Fruit fly (Drosophila melanogaster) whole organism, embryonic: ENCODE results near the gene CG34450.

Experiments used
- Adf1 ChIP-seq: fragments of 200-800 bp; sonication (Bioruptor generic); IDR thresholded peaks from 2 replicates; pipeline ENCODE4 v1.3.6; 2022; ENCODE audit warnings: missing biosample characterization, missing genetic modification characterization
- CG10654 ChIP-seq: fragments of 200-800 bp; sonication (Bioruptor generic); optimal IDR thresholded peaks from 2 replicates; lab custom pipeline; 2016; ENCODE audit warnings: missing biosample characterization, missing genetic modification characterization
- CG10979 ChIP-seq: fragments of 200-800 bp; sonication (Bioruptor generic); optimal IDR thresholded peaks from 2 replicates; lab custom pipeline; 2018; ENCODE audit warnings: missing biosample characterization, mild to moderate bottlenecking, missing genetic modification characterization, moderate library complexity
- CG11504 ChIP-seq: fragments of 200-800 bp; sonication (Bioruptor generic); optimal IDR thresholded peaks from 3 replicates; lab custom pipeline; 2019; ENCODE audit warnings: missing biosample characterization, mild to moderate bottlenecking, missing genetic modification characterization, moderate library complexity
- CG11560 ChIP-seq: fragments of 200-800 bp; sonication (Bioruptor generic); IDR thresholded peaks from 3 replicates; pipeline ENCODE4 v1.3.6; 2022; ENCODE audit warnings: missing biosample characterization, missing genetic modification characterization
- CG11695 ChIP-seq: fragments of 200-800 bp; sonication (Bioruptor generic); IDR thresholded peaks from 3 replicates; pipeline ENCODE4 v1.3.6; 2022; ENCODE audit warnings: missing biosample characterization, missing genetic modification characterization
- CG12942 ChIP-seq: fragments of 200-800 bp; sonication (Bioruptor generic); optimal IDR thresholded peaks from 3 replicates; lab custom pipeline; 2016; ENCODE audit warnings: missing biosample characterization, missing genetic modification characterization
- CG13894 ChIP-seq: fragments of 200-800 bp; sonication (Bioruptor generic); optimal IDR thresholded peaks from 3 replicates; lab custom pipeline; 2018; ENCODE audit warnings: missing biosample characterization, mild to moderate bottlenecking, missing genetic modification characterization, moderate library complexity
- CG15514 ChIP-seq: fragments of 200-800 bp; sonication (Bioruptor generic); optimal IDR thresholded peaks from 3 replicates; lab custom pipeline; 2017; ENCODE audit warnings: missing biosample characterization, missing genetic modification characterization, mild to moderate bottlenecking, moderate library complexity, missing genetic modification reagents
- CG15601 ChIP-seq: fragments of 200-800 bp; sonication (Bioruptor generic); optimal IDR thresholded peaks from 3 replicates; lab custom pipeline; 2019; ENCODE audit warnings: missing biosample characterization, mild to moderate bottlenecking, missing genetic modification characterization, moderate library complexity
- CG3065 ChIP-seq: fragments of 200-800 bp; sonication (Bioruptor generic); optimal IDR thresholded peaks from 2 replicates; lab custom pipeline; 2016; ENCODE audit warnings: missing biosample characterization, missing genetic modification characterization
- CG31224 ChIP-seq: fragments of 200-800 bp; sonication (Bioruptor generic); IDR thresholded peaks from 2 replicates; pipeline ENCODE4 v1.3.6; 2022; ENCODE audit warnings: missing biosample characterization, missing genetic modification characterization
- CG31365 ChIP-seq: fragments of 200-800 bp; sonication (Bioruptor generic); optimal IDR thresholded peaks from 2 replicates; lab custom pipeline; 2018; ENCODE audit warnings: missing biosample characterization, mild to moderate bottlenecking, missing genetic modification characterization
- CG32772 ChIP-seq: fragments of 200-800 bp; sonication (Bioruptor generic); IDR thresholded peaks from 2 replicates; pipeline ENCODE4 v1.3.6; 2022; ENCODE audit warnings: missing biosample characterization, missing genetic modification characterization
- CG4404 ChIP-seq: fragments of 200-800 bp; sonication (Bioruptor generic); IDR thresholded peaks from 2 replicates; pipeline ENCODE4 v1.3.6; 2022; ENCODE audit warnings: missing biosample characterization, missing genetic modification characterization
- CG4707 ChIP-seq: fragments of 200-800 bp; sonication (Bioruptor generic); optimal IDR thresholded peaks from 2 replicates; lab custom pipeline; 2018; ENCODE audit warnings: missing biosample characterization, mild to moderate bottlenecking, missing genetic modification characterization, moderate library complexity
- CG5953 ChIP-seq: fragments of 200-800 bp; sonication (Bioruptor generic); IDR thresholded peaks from 2 replicates; pipeline ENCODE4 v1.3.6; 2022; ENCODE audit warnings: missing biosample characterization, missing genetic modification characterization
- CG6254 ChIP-seq: fragments of 200-800 bp; sonication (Bioruptor generic); optimal IDR thresholded peaks from 3 replicates; lab custom pipeline; 2017; ENCODE audit warnings: mild to moderate bottlenecking, missing biosample characterization, missing genetic modification reagents, missing genetic modification characterization
- CG7372 ChIP-seq: fragments of 200-800 bp; sonication (Bioruptor generic); IDR thresholded peaks from 2 replicates; pipeline ENCODE4 v1.3.6; 2022; ENCODE audit warnings: missing biosample characterization, missing genetic modification characterization
- CG7839 ChIP-seq: fragments of 200-800 bp; sonication (Bioruptor generic); optimal IDR thresholded peaks from 3 replicates; lab custom pipeline; 2018; ENCODE audit warnings: missing biosample characterization, mild to moderate bottlenecking, missing genetic modification characterization, moderate library complexity
- CG8281 ChIP-seq: fragments of 200-800 bp; sonication (Bioruptor generic); optimal IDR thresholded peaks from 2 replicates; lab custom pipeline; 2018; ENCODE audit warnings: missing biosample characterization, mild to moderate bottlenecking, missing genetic modification characterization, moderate library complexity
- CG8478 ChIP-seq: fragments of >200 bp; optimal IDR thresholded peaks from 2 replicates; lab custom pipeline; 2018
- CG9876 ChIP-seq: fragments of 200-800 bp; sonication (Bioruptor generic); optimal IDR thresholded peaks from 2 replicates; lab custom pipeline; 2016; ENCODE audit warnings: missing biosample characterization, missing genetic modification characterization
- D19B ChIP-seq: fragments of 200-800 bp; sonication (Bioruptor generic); optimal IDR thresholded peaks from 2 replicates; lab custom pipeline; 2017; ENCODE audit warnings: missing biosample characterization, mild to moderate bottlenecking, missing genetic modification characterization
- Dll ChIP-seq: fragments of 200-800 bp; sonication (Bioruptor generic); IDR thresholded peaks from 4 replicates; pipeline ENCODE4 v1.3.6; 2022; ENCODE audit warnings: missing biosample characterization, missing genetic modification characterization; ENCODE audit not compliant: partially characterized antibody
- Doc3 ChIP-seq: fragments of 200-800 bp; sonication (Bioruptor generic); IDR thresholded peaks from 3 replicates; pipeline ENCODE4 v1.3.6; 2022; ENCODE audit warnings: missing biosample characterization, missing genetic modification characterization; ENCODE audit not compliant: partially characterized antibody
- E2f1 ChIP-seq: fragments of 200-800 bp; sonication (Bioruptor generic); IDR thresholded peaks from 2 replicates; pipeline ENCODE4 v1.3.6; 2022; ENCODE audit warnings: missing biosample characterization, missing genetic modification characterization
- Fer2 ChIP-seq: fragments of 200-800 bp; sonication (Bioruptor generic); optimal IDR thresholded peaks from 2 replicates; lab custom pipeline; 2018; ENCODE audit warnings: missing biosample characterization, mild to moderate bottlenecking, missing genetic modification characterization, moderate library complexity
- Jarid2 ChIP-seq: fragments of 200-800 bp; sonication (Bioruptor generic); optimal IDR thresholded peaks from 3 replicates; lab custom pipeline; 2017; ENCODE audit warnings: mild to moderate bottlenecking, missing biosample characterization, missing genetic modification reagents, missing genetic modification characterization
- MESR4 ChIP-seq: fragments of 200-800 bp; sonication (Bioruptor generic); optimal IDR thresholded peaks from 2 replicates; lab custom pipeline; 2018; ENCODE audit warnings: missing biosample characterization, mild to moderate bottlenecking, missing genetic modification characterization, moderate library complexity
- NC2β ChIP-seq: fragments of 200-800 bp; sonication (Bioruptor generic); optimal IDR thresholded peaks from 2 replicates; lab custom pipeline; 2016; ENCODE audit warnings: missing biosample characterization, missing genetic modification characterization
- Oli ChIP-seq: fragments of 200-800 bp; sonication (Bioruptor generic); optimal IDR thresholded peaks from 2 replicates; lab custom pipeline; 2018; ENCODE audit warnings: missing biosample characterization, mild to moderate bottlenecking, missing genetic modification characterization, moderate library complexity
- Pdp1 ChIP-seq, 2 experiments: fragments of 200-800 bp; sonication (Bioruptor generic); optimal IDR thresholded peaks; 3 replicates each; lab custom pipeline; 2016; ENCODE audit warnings: missing biosample characterization in 2 of 2, missing genetic modification characterization in 2 of 2, mild to moderate bottlenecking in 1 of 2, moderate library complexity in 1 of 2
- TFAM ChIP-seq: fragments of 200-800 bp; sonication (Bioruptor generic); optimal IDR thresholded peaks from 2 replicates; lab custom pipeline; 2017; ENCODE audit warnings: missing biosample characterization, missing genetic modification characterization, inconsistent platforms
- Trl ChIP-seq, 3 experiments: fragments of >200 bp in 2 of 3; fragments of 200-800 bp in 1 of 3; sonication (Bioruptor generic) in 1 of 3; optimal IDR thresholded peaks; 2 replicates in 1 of 3; 3 replicates in 2 of 3; lab custom pipeline; 2016 to 2017; ENCODE audit warnings: missing biosample characterization in 1 of 3, missing genetic modification characterization in 1 of 3
- al ChIP-seq: fragments of 200-800 bp; sonication (Bioruptor generic); IDR thresholded peaks from 2 replicates; pipeline ENCODE4 v1.3.6; 2022; ENCODE audit warnings: missing biosample characterization, missing genetic modification characterization
- chn ChIP-seq: fragments of 200-800 bp; sonication (Bioruptor generic); optimal IDR thresholded peaks from 2 replicates; lab custom pipeline; 2016; ENCODE audit warnings: missing biosample characterization, missing genetic modification characterization
- cwo ChIP-seq: fragments of 200-800 bp; sonication (Bioruptor generic); optimal IDR thresholded peaks from 3 replicates; lab custom pipeline; 2017; ENCODE audit warnings: missing biosample characterization, missing genetic modification characterization, mild to moderate bottlenecking, moderate library complexity, missing genetic modification reagents
- dati ChIP-seq: fragments of 200-800 bp; sonication (Bioruptor generic); IDR thresholded peaks from 2 replicates; pipeline ENCODE4 v1.3.6; 2022; ENCODE audit warnings: missing biosample characterization, missing genetic modification characterization
- lab ChIP-seq: fragments of 200-800 bp; sonication (Bioruptor generic); optimal IDR thresholded peaks from 3 replicates; lab custom pipeline; 2017; ENCODE audit warnings: missing biosample characterization, missing genetic modification characterization, mild to moderate bottlenecking, moderate library complexity, missing genetic modification reagents
- nerfin-2 ChIP-seq: fragments of 200-800 bp; sonication (Bioruptor generic); IDR thresholded peaks from 2 replicates; pipeline ENCODE4 v1.3.6; 2022; ENCODE audit warnings: missing biosample characterization, missing genetic modification characterization; ENCODE audit not compliant: partially characterized antibody
- pfk ChIP-seq: fragments of 200-800 bp; sonication (Bioruptor generic); optimal IDR thresholded peaks from 2 replicates; lab custom pipeline; 2018; ENCODE audit warnings: missing biosample characterization, mild to moderate bottlenecking, missing genetic modification characterization, moderate library complexity
- pum ChIP-seq: fragments of 200-800 bp; sonication (Bioruptor generic); optimal IDR thresholded peaks from 2 replicates; lab custom pipeline; 2016; ENCODE audit warnings: missing biosample characterization, missing genetic modification characterization
- sim ChIP-seq: fragments of 200-800 bp; sonication (Bioruptor generic); IDR thresholded peaks from 2 replicates; pipeline ENCODE4 v1.3.6; 2022; ENCODE audit warnings: missing biosample characterization, missing genetic modification characterization
- slbo ChIP-seq: fragments of 200-800 bp; sonication (Bioruptor generic); IDR thresholded peaks from 2 replicates; pipeline ENCODE4 v1.3.6; 2022; ENCODE audit warnings: missing biosample characterization, missing genetic modification characterization
- ssp ChIP-seq: fragments of 200-800 bp; sonication (Bioruptor generic); IDR thresholded peaks from 2 replicates; pipeline ENCODE4 v1.3.6; 2022; ENCODE audit warnings: missing biosample characterization, missing genetic modification characterization
- tio ChIP-seq: fragments of 200-800 bp; sonication (Bioruptor generic); optimal IDR thresholded peaks from 2 replicates; lab custom pipeline; 2017; ENCODE audit warnings: missing biosample characterization, missing genetic modification characterization, inconsistent platforms

CG34450 gene

DNA sequence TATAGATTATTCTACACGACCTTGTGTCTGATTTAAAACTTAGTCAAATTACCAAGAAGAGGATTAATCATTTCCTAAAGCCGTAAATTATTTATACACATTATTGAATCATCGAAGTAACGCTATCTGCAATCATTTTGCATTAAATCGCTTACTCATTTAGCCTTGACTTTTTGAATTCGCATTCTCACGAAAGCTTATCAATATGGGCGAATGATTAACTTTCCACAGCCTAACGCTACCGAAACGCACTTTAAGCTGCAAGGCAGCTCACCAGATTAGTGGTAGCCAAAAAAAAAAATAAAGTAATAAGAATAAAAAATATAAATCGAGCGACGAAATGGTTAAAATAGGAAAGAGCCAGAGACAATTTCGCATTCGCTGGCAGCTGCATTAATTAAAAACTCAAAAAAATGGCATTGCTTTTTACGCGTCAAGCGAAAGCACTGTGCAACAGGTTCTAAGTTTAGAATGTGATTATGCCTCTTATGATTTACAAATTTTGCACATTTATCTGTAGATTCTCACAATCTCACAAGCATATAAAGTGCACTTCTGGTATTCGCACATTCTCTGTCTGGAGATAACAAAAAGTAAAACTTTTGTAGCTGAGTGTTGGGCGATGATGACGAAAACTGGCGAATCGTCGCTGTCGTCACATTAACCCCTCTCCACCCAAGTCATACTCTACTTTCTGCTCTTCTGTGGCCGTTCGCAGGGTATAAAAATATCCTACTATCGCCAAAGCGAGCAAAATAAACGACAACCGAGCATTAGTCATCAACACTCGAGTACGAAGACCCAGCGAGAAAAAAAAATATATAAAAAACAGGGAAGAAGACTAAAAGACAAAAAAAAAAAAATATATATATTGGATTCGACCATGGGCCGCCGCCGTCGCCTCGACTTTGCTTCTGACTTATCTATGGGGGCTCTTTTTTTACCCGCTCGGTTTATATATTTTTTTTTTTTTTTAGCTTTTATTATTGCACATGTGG lies 13.5 kb upstream of the CG34450 start (continued):
- TF ChIP-seq CG4404 (GFP tag; lab: Robert Waterston, UW) (no peak; the same call in 1 of the 2 replicates), Adf1 (peak; percentile 35; the same call in 1 of the 2 replicates), ssp (GFP tag; lab: Robert Waterston, UW) (peak; percentile 53), cwo (GFP tag; lab: Kevin White, UChicago) (peak; percentile 38), CG12942 (GFP tag; lab: Kevin White, UChicago) (peak; percentile 44), CG9876 (GFP tag; lab: Kevin White, UChicago) (no peak), CG7372 (GFP tag; lab: Robert Waterston, UW) (peak; percentile 62; the same call in 1 of the 2 replicates), CG6254 (GFP tag; lab: Kevin White, UChicago) (no peak), CG11695 (GFP tag; lab: Robert Waterston, UW) (peak; percentile 41; the same call in 1 of the 3 replicates), CG31365 (tag; lab: Kevin White, UChicago) (peak; percentile 21), CG3065 (no peak), CG10979 (tag; lab: Kevin White, UChicago) (no peak), Pdp1 (GFP tag; optimal IDR thresholded peaks at IDR 0.05; lab: Kevin White, UChicago) (peak; percentile 44 to 47), CG31224 (GFP tag; lab: Robert Waterston, UW) (peak; percentile 53), E2f1 (GFP tag; lab: Robert Waterston, UW) (peak; percentile 67), nerfin-2 (GFP tag; lab: Robert Waterston, UW) (no peak), Trl (optimal IDR thresholded peaks at IDR 0.05; lab: Kevin White, UChicago) (no peak), Trl (GFP tag; optimal IDR thresholded peaks at IDR 0.05; lab: Kevin White, UChicago) (peak; percentile 55), al (GFP tag; lab: Robert Waterston, UW) (peak; percentile 81), CG15514 (peak; percentile 76), CG11560 (tag; lab: Robert Waterston, UW) (no peak), sim (GFP tag; lab: Robert Waterston, UW) (no peak), TFAM (GFP tag; lab: Kevin White, UChicago) (no peak), NC2β (GFP tag; lab: Kevin White, UChicago) (peak; percentile 14), Doc3 (GFP tag; lab: Robert Waterston, UW) (no peak), CG15601 (no peak), CG11504 (tag; lab: Kevin White, UChicago) (peak; percentile 66), Fer2 (peak; percentile 34), Dll (GFP tag; lab: Robert Waterston, UW) (no peak), CG8478 (no peak), tio (peak; percentile 57), slbo (GFP tag; lab: Robert Waterston, UW) (peak; percentile 87), lab (GFP tag; lab: Kevin White, UChicago) (peak; percentile 86), D19B (GFP tag; lab: Kevin White, UChicago) (peak; percentile 58), CG32772 (GFP tag; lab: Robert Waterston, UW) (peak; percentile 51), CG7839 (tag; lab: Kevin White, UChicago) (peak; percentile 80), pum (GFP tag; lab: Kevin White, UChicago) (no peak), CG4707 (GFP tag; lab: Kevin White, UChicago) (no peak), CG8281 (tag; lab: Kevin White, UChicago) (no peak), CG13894 (tag; lab: Kevin White, UChicago) (peak; percentile 7), Jarid2 (peak; percentile 36), pfk (GFP tag; lab: Kevin White, UChicago) (no peak), CG5953 (GFP tag; lab: Robert Waterston, UW) (no peak), Oli (tag; lab: Kevin White, UChicago) (peak; percentile 65), dati (no peak), MESR4 (no peak), CG10654 (peak; percentile 41), chn (GFP tag; lab: Kevin White, UChicago) (peak; percentile 42)
